Worm (Caenorhabditis elegans): Measurements from ENCODE around the gene Y49A3A.3.
A peak's percentile ranks its signal among the peaks of the same experiment; 100 is the strongest.

Gene Y49A3A.3

ce11 chrV:14366487-14366962 lies 12.3 kb downstream of the Y49A3A.3 start (continued):
- TF ChIP-seq duxl-1 (tag; optimal IDR thresholded peaks at IDR 0.05; ENCODE audit: poor library complexity) (peak; percentile 27), ZK337.2 (GFP tag; IDR thresholded peaks at IDR 0.05) (no peak), tag-97 (GFP tag; IDR thresholded peaks at IDR 0.05) (no peak), T26A8.4 (GFP tag; IDR thresholded peaks at IDR 0.05) (0 out of 2 replicates have a peak, but pooled peaks have one; percentile 66), lin-29 (GFP tag; IDR thresholded peaks at IDR 0.05) (no peak), spr-3 (GFP tag; optimal IDR thresholded peaks at IDR 0.05) (peak; percentile 33), zip-11 (GFP tag; IDR thresholded peaks at IDR 0.05) (no peak), Y75B8A.6 (GFP tag; IDR thresholded peaks at IDR 0.05) (no peak), nhr-77 (tag; optimal IDR thresholded peaks at IDR 0.05) (no peak), F26F4.8 (GFP tag; conservative IDR thresholded peaks at IDR 0.05) (no peak), nhr-48 (tag; optimal IDR thresholded peaks at IDR 0.05) (peak; percentile 87)

- TF ChIP-seq lsy-2 (tag; optimal IDR thresholded peaks at IDR 0.05) (peak; percentile 38 to 68), ctbp-1 (GFP tag; IDR thresholded peaks at IDR 0.05) (peak; percentile 56; the same call in 1 of the 2 replicates), hlh-11 (tag; optimal IDR thresholded peaks at IDR 0.05) (peak; percentile 90), set-16 (GFP tag; IDR thresholded peaks at IDR 0.05) (peak; percentile 91), unc-62 (GFP tag; optimal IDR thresholded peaks at IDR 0.05 in 1 of 2) (peak in 1 of 2 experiments; percentile 93), unc-62 (tag; optimal IDR thresholded peaks at IDR 0.05) (no peak), Y48G9A.11 (GFP tag; IDR thresholded peaks at IDR 0.05) (no peak), tag-97 (GFP tag; IDR thresholded peaks at IDR 0.05) (no peak), skn-1 (tag; optimal IDR thresholded peaks at IDR 0.05) (no peak), duxl-1 (tag; optimal IDR thresholded peaks at IDR 0.05; ENCODE audit: poor library complexity) (peak; percentile 57), nhr-48 (tag; optimal IDR thresholded peaks at IDR 0.05) (peak; percentile 80), Y5F2A.4 (GFP tag; optimal IDR thresholded peaks at IDR 0.05) (peak; percentile 3), lin-1 (GFP tag; IDR thresholded peaks at IDR 0.05) (0 out of 2 replicates have a peak, but pooled peaks have one; percentile 10), daf-12 (tag; optimal IDR thresholded peaks at IDR 0.05) (peak; percentile 20), pqm-1 (tag; optimal IDR thresholded peaks at IDR 0.05) (peak; percentile 95), nhr-11 (tag; optimal IDR thresholded peaks at IDR 0.05) (no peak), aha-1 (tag) (peak; percentile 95), attf-4 (tag; optimal IDR thresholded peaks at IDR 0.05) (no peak), hmg-1.1 (GFP tag; IDR thresholded peaks at IDR 0.05) (peak; percentile 84), nhr-25 (tag; optimal IDR thresholded peaks at IDR 0.05; ENCODE audit: borderline replicate concordance, insufficient read depth) (peak; percentile 90), tra-1 (GFP tag; IDR thresholded peaks at IDR 0.05) (0 out of 2 replicates have a peak, but pooled peaks have one; percentile 46), nhr-28 (tag; optimal IDR thresholded peaks at IDR 0.05) (peak; percentile 88), dve-1 (tag; optimal IDR thresholded peaks at IDR 0.05; ENCODE audit: insufficient read depth) (peak; percentile 41), R02D3.7 (tag; optimal IDR thresholded peaks at IDR 0.05) (no peak), mxl-3 (GFP tag; optimal IDR thresholded peaks at IDR 0.05) (peak; percentile 86), cey-2 (tag; optimal IDR thresholded peaks at IDR 0.05; ENCODE audit: borderline replicate concordance, insufficient read depth) (peak; percentile 74), mep-1 (tag; optimal IDR thresholded peaks at IDR 0.05) (peak; percentile 81), hif-1 (tag; optimal IDR thresholded peaks at IDR 0.05) (peak in 1 of 2 experiments; percentile 52), daf-16 (GFP tag; optimal IDR thresholded peaks at IDR 0.05) (no peak), daf-16 (tag; optimal IDR thresholded peaks at IDR 0.05) (peak; percentile 65), unc-39 (tag; optimal IDR thresholded peaks at IDR 0.05) (no peak), mdl-1 (tag; optimal IDR thresholded peaks at IDR 0.05) (peak; percentile 64 to 93), hlh-30 (tag; optimal IDR thresholded peaks at IDR 0.05; ENCODE audit: insufficient read depth) (peak; percentile 62), gei-8 (GFP tag; optimal IDR thresholded peaks at IDR 0.05) (no peak), ceh-20 (GFP tag; IDR thresholded peaks at IDR 0.05) (peak; percentile 55), dmd-6 (GFP tag; IDR thresholded peaks at IDR 0.05) (peak; percentile 66), T26A8.4 (GFP tag; IDR thresholded peaks at IDR 0.05) (peak; percentile 17; the same call in 1 of the 2 replicates), lin-29 (GFP tag; IDR thresholded peaks at IDR 0.05) (0 out of 2 replicates have a peak, but pooled peaks have one; percentile 18), nhr-6 (tag; optimal IDR thresholded peaks at IDR 0.05) (peak; percentile 76), rbr-2 (tag; optimal IDR thresholded peaks at IDR 0.05) (peak; percentile 58)
Observed at ce11 chrV:14368272-14369052, 14.3 kb downstream of the Y49A3A.3 start.

All from whole organism, L4 larva.